Worm (Caenorhabditis elegans) whole organism, L3 larva: ENCODE data around the gene unc-25.

Experiments
- R02D3.7 ChIP-seq: fragments of 150-350 bp; optimal IDR thresholded peaks from 2 replicates; lab custom pipeline; 2014; ENCODE audit warnings: missing biosample characterization, missing genetic modification characterization
- ZK546.5 ChIP-seq: sonication (generic microtip); optimal IDR thresholded peaks from 2 replicates; lab custom pipeline; 2017; ENCODE audit warnings: missing biosample characterization, missing genetic modification characterization
- aly-2 ChIP-seq: fragments of 150-350 bp; optimal IDR thresholded peaks from 2 replicates; lab custom pipeline; 2014; ENCODE audit warnings: missing biosample characterization, missing genetic modification characterization
- ama-1 ChIP-seq: fragments of 150-350 bp; optimal IDR thresholded peaks from 2 replicates; lab custom pipeline; 2018
- ceh-16 ChIP-seq: sonication (generic microtip); optimal IDR thresholded peaks from 2 replicates; lab custom pipeline; 2017; ENCODE audit warnings: missing biosample characterization, missing genetic modification characterization
- ceh-28 ChIP-seq: fragments of 150-350 bp; optimal IDR thresholded peaks from 2 replicates; lab custom pipeline; 2014; ENCODE audit warnings: missing biosample characterization, missing genetic modification reagents, missing genetic modification characterization
- ceh-82 ChIP-seq: fragments of 150-350 bp; optimal IDR thresholded peaks from 2 replicates; lab custom pipeline; 2014; ENCODE audit warnings: missing biosample characterization, missing genetic modification characterization
- ceh-9 ChIP-seq: sonication (generic microtip); optimal IDR thresholded peaks from 2 replicates; lab custom pipeline; 2018; ENCODE audit warnings: missing biosample characterization, missing genetic modification characterization
- daf-12 ChIP-seq: fragments of 150-350 bp; optimal IDR thresholded peaks from 2 replicates; lab custom pipeline; 2014; ENCODE audit warnings: missing biosample characterization, missing genetic modification reagents, missing genetic modification characterization
- egl-27 ChIP-seq: sonication (generic microtip); optimal IDR thresholded peaks from 4 replicates; lab custom pipeline; 2017; ENCODE audit warnings: missing biosample characterization, missing genetic modification reagents, missing genetic modification characterization
- elt-1 ChIP-seq: fragments of 150-350 bp; optimal IDR thresholded peaks from 2 replicates; lab custom pipeline; 2014; ENCODE audit warnings: missing biosample characterization, missing genetic modification characterization
- elt-2 ChIP-seq: sonication (generic microtip); optimal IDR thresholded peaks from 2 replicates; lab custom pipeline; 2016; ENCODE audit warnings: missing genetic modification reagents, mild to moderate bottlenecking, missing genetic modification characterization, missing compliant biosample characterization
- elt-3 ChIP-seq, 3 experiments: fragments of 150-350 bp in 1 of 3; sonication (generic microtip) in 2 of 3; optimal IDR thresholded peaks; 2 replicates in 2 of 3; 4 replicates in 1 of 3; lab custom pipeline; 2014 to 2017; ENCODE audit warnings: missing biosample characterization in 3 of 3, missing genetic modification characterization in 3 of 3
- eor-1 ChIP-seq, 2 experiments: fragments of 150-350 bp; optimal IDR thresholded peaks; 2 replicates each; lab custom pipeline; 2014 to 2018; ENCODE audit warnings: missing biosample characterization in 2 of 2, missing genetic modification characterization in 2 of 2
- fkh-10 ChIP-seq: sonication (generic microtip); optimal IDR thresholded peaks from 2 replicates; lab custom pipeline; 2017; ENCODE audit warnings: missing biosample characterization, missing genetic modification reagents, missing genetic modification characterization
- fkh-2 ChIP-seq: fragments of 150-350 bp; optimal IDR thresholded peaks from 2 replicates; lab custom pipeline; 2014; ENCODE audit warnings: missing biosample characterization, missing genetic modification reagents, missing genetic modification characterization
- fos-1 ChIP-seq: fragments of 150-350 bp; optimal IDR thresholded peaks from 2 replicates; lab custom pipeline; 2014; ENCODE audit warnings: missing biosample characterization, missing genetic modification characterization
- hmg-11 ChIP-seq: sonication (generic microtip); optimal IDR thresholded peaks from 2 replicates; lab custom pipeline; 2016; ENCODE audit warnings: missing genetic modification characterization, missing compliant biosample characterization
- jun-1 ChIP-seq: fragments of 150-350 bp; optimal IDR thresholded peaks from 2 replicates; lab custom pipeline; 2014; ENCODE audit warnings: missing biosample characterization, missing genetic modification reagents, missing genetic modification characterization
- lin-15B ChIP-seq: fragments of 150-350 bp; optimal IDR thresholded peaks from 2 replicates; lab custom pipeline; 2014; ENCODE audit warnings: missing biosample characterization, missing genetic modification characterization
- lin-39 ChIP-seq: fragments of 150-350 bp; optimal IDR thresholded peaks from 2 replicates; lab custom pipeline; 2018; ENCODE audit warnings: missing biosample characterization, missing genetic modification reagents, missing genetic modification characterization
- lsy-12 ChIP-seq: sonication (generic microtip); optimal IDR thresholded peaks from 2 replicates; lab custom pipeline; 2016; ENCODE audit warnings: mild to moderate bottlenecking, missing genetic modification characterization, missing compliant biosample characterization
- mdl-1 ChIP-seq: fragments of 150-350 bp; optimal IDR thresholded peaks from 2 replicates; lab custom pipeline; 2014; ENCODE audit warnings: missing biosample characterization, missing genetic modification characterization
- mml-1 ChIP-seq: fragments of 150-350 bp; sonication (generic microtip); optimal IDR thresholded peaks from 3 replicates; lab custom pipeline; 2014; ENCODE audit warnings: missing biosample characterization, missing genetic modification characterization
- nfya-1 ChIP-seq: sonication (generic microtip); optimal IDR thresholded peaks from 2 replicates; lab custom pipeline; 2017; ENCODE audit warnings: missing genetic modification characterization, mild to moderate bottlenecking, missing compliant biosample characterization, antibody characterized with exemption, moderate library complexity; ENCODE audit not compliant: insufficient read depth
- nhr-11 ChIP-seq: fragments of 150-350 bp; optimal IDR thresholded peaks from 2 replicates; lab custom pipeline; 2014; ENCODE audit warnings: missing biosample characterization, missing genetic modification characterization
- nhr-12 ChIP-seq: fragments of 150-350 bp; optimal IDR thresholded peaks from 2 replicates; lab custom pipeline; 2014; ENCODE audit warnings: missing biosample characterization, missing genetic modification characterization
- nhr-23 ChIP-seq: fragments of 150-350 bp; optimal IDR thresholded peaks from 2 replicates; lab custom pipeline; 2014; ENCODE audit warnings: missing biosample characterization, missing genetic modification reagents, missing genetic modification characterization
- nhr-237 ChIP-seq: fragments of 150-350 bp; optimal IDR thresholded peaks from 2 replicates; lab custom pipeline; 2014; ENCODE audit warnings: missing biosample characterization, missing genetic modification characterization
- nhr-25 ChIP-seq: sonication (generic microtip); optimal IDR thresholded peaks from 2 replicates; lab custom pipeline; 2017; ENCODE audit warnings: missing biosample characterization, missing genetic modification characterization
- nhr-28 ChIP-seq: fragments of 150-350 bp; optimal IDR thresholded peaks from 2 replicates; lab custom pipeline; 2014; ENCODE audit warnings: missing biosample characterization, missing genetic modification characterization
- nhr-43 ChIP-seq: sonication (generic microtip); optimal IDR thresholded peaks from 2 replicates; lab custom pipeline; 2016; ENCODE audit warnings: mild to moderate bottlenecking, missing genetic modification characterization, missing compliant biosample characterization; ENCODE audit not compliant: poor library complexity, severe bottlenecking
- nhr-67 ChIP-seq: fragments of 150-350 bp; optimal IDR thresholded peaks from 2 replicates; lab custom pipeline; 2014; ENCODE audit warnings: missing biosample characterization, missing genetic modification characterization
- nhr-76 ChIP-seq: fragments of 150-350 bp; sonication (generic microtip); optimal IDR thresholded peaks from 5 replicates; lab custom pipeline; 2014; ENCODE audit warnings: missing biosample characterization, missing genetic modification characterization
- nhr-77 ChIP-seq: fragments of 150-350 bp; optimal IDR thresholded peaks from 2 replicates; lab custom pipeline; 2014; ENCODE audit warnings: missing biosample characterization, missing genetic modification characterization
- pha-4 ChIP-seq: fragments of 150-350 bp; optimal IDR thresholded peaks from 2 replicates; lab custom pipeline; 2014; ENCODE audit warnings: missing biosample characterization, missing genetic modification reagents, missing genetic modification characterization
- pqm-1 ChIP-seq: fragments of 150-350 bp; optimal IDR thresholded peaks from 2 replicates; lab custom pipeline; 2017; ENCODE audit warnings: missing biosample characterization, missing genetic modification characterization, inconsistent platforms
- sea-2 ChIP-seq: fragments of 150-350 bp; sonication (generic microtip); optimal IDR thresholded peaks from 4 replicates; lab custom pipeline; 2014; ENCODE audit warnings: missing biosample characterization, missing genetic modification reagents, missing genetic modification characterization
- skn-1 ChIP-seq: fragments of 150-350 bp; optimal IDR thresholded peaks from 2 replicates; lab custom pipeline; 2014; ENCODE audit warnings: missing biosample characterization, missing genetic modification characterization
- snpc-4 ChIP-seq: fragments of 150-350 bp; optimal IDR thresholded peaks from 2 replicates; lab custom pipeline; 2014; ENCODE audit warnings: missing biosample characterization, missing genetic modification characterization
- tbx-2 ChIP-seq: sonication (generic microtip); optimal IDR thresholded peaks from 2 replicates; lab custom pipeline; 2016; ENCODE audit warnings: mild to moderate bottlenecking, missing genetic modification characterization, missing compliant biosample characterization
- unc-39 ChIP-seq: sonication (generic microtip); optimal IDR thresholded peaks from 4 replicates; lab custom pipeline; 2017; ENCODE audit warnings: missing biosample characterization, missing genetic modification characterization
- unc-62 ChIP-seq: fragments of 150-350 bp; sonication (generic microtip); optimal IDR thresholded peaks from 4 replicates; lab custom pipeline; 2014; ENCODE audit warnings: missing biosample characterization, missing genetic modification reagents, missing genetic modification characterization
- zag-1 ChIP-seq: fragments of 150-350 bp; optimal IDR thresholded peaks from 2 replicates; lab custom pipeline; 2014; ENCODE audit warnings: missing biosample characterization, missing genetic modification characterization
- ztf-11 ChIP-seq: fragments of 150-350 bp; optimal IDR thresholded peaks from 2 replicates; lab custom pipeline; 2014; ENCODE audit warnings: missing biosample characterization, missing genetic modification characterization
- ztf-4 ChIP-seq: fragments of 150-350 bp; optimal IDR thresholded peaks from 2 replicates; lab custom pipeline; 2014; ENCODE audit warnings: missing biosample characterization, missing genetic modification characterization

Gene unc-25

ce11 chrIII:12972398-12972797, 29.9 kb downstream of the unc-25 start, which contains the start of gene bckd-1A:
bckd-1A (minus strand) TSS chrIII:12972498.
- TF ChIP-seq nhr-25 (tag; lab: Kevin White, UChicago) (no peak), fkh-2 (no peak), hmg-11 (no peak), snpc-4 (no peak), daf-12 (tag; lab: Kevin White, UChicago) (no peak), nhr-11 (tag; lab: Kevin White, UChicago) (no peak), sea-2 (GFP tag; lab: Kevin White, UChicago) (no peak), zag-1 (tag; lab: Kevin White, UChicago) (no peak), pha-4 (no peak), lsy-12 (tag; lab: Kevin White, UChicago) (no peak), lin-39 (tag; lab: Kevin White, UChicago) (no peak), eor-1 (tag; optimal IDR thresholded peaks at IDR 0.05; lab: Kevin White, UChicago) (no peak), nhr-67 (tag; lab: Kevin White, UChicago) (no peak), ceh-82 (tag; lab: Kevin White, UChicago) (no peak)
- TF ChIP-seq, all 47 proteins: peak for 0

- TF ChIP-seq nfya-1 (tag; lab: Kevin White, UChicago) (no peak), lsy-12 (tag; lab: Kevin White, UChicago) (peak; percentile 16)
Measured at ce11 chrIII:12977559-12977958, 35.1 kb downstream of the unc-25 start, which contains the start of gene ZK1010.2. ZK1010.2 (minus strand) TSS chrIII:12977862.

- TF ChIP-seq nhr-23 (tag; lab: Kevin White, UChicago), result peak; percentile 80
- TF ChIP-seq nhr-67 (tag; lab: Kevin White, UChicago), result no peak
- TF ChIP-seq nfya-1 (tag; lab: Kevin White, UChicago), result peak; percentile 97
- TF ChIP-seq aly-2 (tag; lab: Kevin White, UChicago), result no peak
- TF ChIP-seq ZK546.5 (tag; lab: Kevin White, UChicago), result peak; percentile 15
- peak; percentile 71 for TF ChIP-seq jun-1 (tag; lab: Kevin White, UChicago)
- TF ChIP-seq nhr-25 (tag; lab: Kevin White, UChicago), result peak; percentile 76
- peak; percentile 13 for TF ChIP-seq zag-1 (tag; lab: Kevin White, UChicago)
- no peak for TF ChIP-seq mdl-1 (tag; lab: Kevin White, UChicago)
- TF ChIP-seq skn-1, result peak; percentile 66
- TF ChIP-seq elt-3 (tag; optimal IDR thresholded peaks at IDR 0.05; lab: Kevin White, UChicago), result no peak
- peak; percentile 85 for TF ChIP-seq hmg-11
- TF ChIP-seq sea-2 (GFP tag; lab: Kevin White, UChicago), result no peak
- TF ChIP-seq nhr-237 (tag; lab: Kevin White, UChicago), result no peak
- peak; percentile 92 for TF ChIP-seq lsy-12 (tag; lab: Kevin White, UChicago)
- TF ChIP-seq lin-39 (tag; lab: Kevin White, UChicago), result peak; percentile 95
- peak; percentile 99 for TF ChIP-seq R02D3.7
- TF ChIP-seq snpc-4, result peak; percentile 11
- peak; percentile 67 for TF ChIP-seq pqm-1 (tag; lab: Kevin White, UChicago)
- TF ChIP-seq ama-1 (lab: Kevin White, UChicago), result peak; percentile 54
- no peak for TF ChIP-seq ztf-11 (tag; lab: Kevin White, UChicago)
- peak; percentile 68 for TF ChIP-seq ceh-28 (tag; lab: Kevin White, UChicago)
- TF ChIP-seq nhr-43 (tag; lab: Kevin White, UChicago), result peak; percentile 76
- TF ChIP-seq fos-1 (tag; lab: Kevin White, UChicago), result peak; percentile 13
- no peak for TF ChIP-seq nhr-12 (tag; lab: Kevin White, UChicago)
- no peak for TF ChIP-seq egl-27 (tag; lab: Kevin White, UChicago)
- TF ChIP-seq nhr-76 (tag; lab: Kevin White, UChicago), result no peak
- TF ChIP-seq elt-1 (tag; lab: Kevin White, UChicago), result no peak
- no peak for TF ChIP-seq ceh-16 (tag; lab: Kevin White, UChicago)
- TF ChIP-seq nhr-11 (tag; lab: Kevin White, UChicago), result peak; percentile 53
- peak; percentile 92 for TF ChIP-seq pha-4
- TF ChIP-seq elt-2 (tag; lab: Kevin White, UChicago), result peak; percentile 56
- no peak for TF ChIP-seq ceh-82 (tag; lab: Kevin White, UChicago)
- TF ChIP-seq unc-62 (GFP tag; lab: Kevin White, UChicago), result no peak
- TF ChIP-seq ceh-9, result no peak
- TF ChIP-seq unc-39 (tag; lab: Kevin White, UChicago), result no peak
- no peak for TF ChIP-seq nhr-28 (tag; lab: Kevin White, UChicago)
- no peak for TF ChIP-seq eor-1 (tag; optimal IDR thresholded peaks at IDR 0.05; lab: Kevin White, UChicago)
- no peak for TF ChIP-seq nhr-77 (tag; lab: Kevin White, UChicago)
- TF ChIP-seq tbx-2 (tag; lab: Kevin White, UChicago), result peak; percentile 62
- peak; percentile 88 for TF ChIP-seq lin-15B (tag; lab: Kevin White, UChicago)
- TF ChIP-seq fkh-10, result no peak
- TF ChIP-seq ztf-4 (tag; lab: Kevin White, UChicago), result no peak
- no peak for TF ChIP-seq mml-1 (tag; lab: Kevin White, UChicago)
- no peak for TF ChIP-seq daf-12 (tag; lab: Kevin White, UChicago)
- no peak for TF ChIP-seq fkh-2
Measured at ce11 chrIII:12978473-12979174, 36.2 kb downstream of the unc-25 start, which contains the start of the genes ubq-2 and frg-1. ubq-2 (minus strand) TSS chrIII:12978523. frg-1 (plus strand) TSS chrIII:12979162.
